Worm (Caenorhabditis elegans): ENCODE results near the gene spl-2.

- TF ChIP-seq pha-4 (GFP tag; IDR thresholded peaks at IDR 0.05) (no peak), pha-4 (tag; optimal IDR thresholded peaks at IDR 0.05) (no peak), nhr-10 (tag; optimal IDR thresholded peaks at IDR 0.05) (no peak), mep-1 (tag; optimal IDR thresholded peaks at IDR 0.05) (no peak), ceh-82 (tag; optimal IDR thresholded peaks at IDR 0.05) (no peak)
These were observed 12.7 kb downstream of the spl-2 start, which contains the start of gene B0222.1 for ce11 chrV:9133950-9134349.
